Worm (Caenorhabditis elegans) whole organism, early embryonic: ENCODE data around the gene chil-12.
"Not testable (repeated sequence)": the region's sequence is repeated elsewhere in the genome, so short reads cannot be mapped to it uniquely, and the experiment has no call there.

ENCODE experiments used
- B0310.2 ChIP-seq: sonication (generic microtip); optimal IDR thresholded peaks from 2 replicates; lab custom pipeline; 2016; ENCODE audit warnings: mild to moderate bottlenecking, missing genetic modification characterization, missing compliant biosample characterization
- aly-1 ChIP-seq: sonication (generic microtip); optimal IDR thresholded peaks from 2 replicates; lab custom pipeline; 2016; ENCODE audit warnings: missing genetic modification characterization, missing compliant biosample characterization
- ama-1 ChIP-seq: fragments of 150-350 bp; optimal IDR thresholded peaks from 2 replicates; lab custom pipeline; 2014
- ceh-36 ChIP-seq: sonication (generic microtip); optimal IDR thresholded peaks from 2 replicates; lab custom pipeline; 2016; ENCODE audit warnings: missing genetic modification characterization, inconsistent platforms, missing compliant biosample characterization
- ets-7 ChIP-seq: sonication (generic microtip); optimal IDR thresholded peaks from 2 replicates; lab custom pipeline; 2016; ENCODE audit warnings: missing genotype, missing genetic modification characterization, missing compliant biosample characterization
- hmg-4 ChIP-seq: fragments of 200-800 bp; sonication (Bioruptor generic); optimal IDR thresholded peaks from 2 replicates; lab custom pipeline; 2018; ENCODE audit warnings: mild to moderate bottlenecking, missing genetic modification characterization, missing compliant biosample characterization
- hnd-1 ChIP-seq: sonication (generic microtip); optimal IDR thresholded peaks from 2 replicates; lab custom pipeline; 2016; ENCODE audit warnings: missing genetic modification characterization, missing compliant biosample characterization
- sea-1 ChIP-seq: fragments of 200-800 bp; sonication (Bioruptor generic); conservative IDR thresholded peaks from 2 replicates; pipeline ENCODE4 v1.3.6; 2022; ENCODE audit warnings: missing genetic modification characterization, missing compliant biosample characterization
- tra-4 ChIP-seq: sonication (generic microtip); optimal IDR thresholded peaks from 2 replicates; lab custom pipeline; 2017; ENCODE audit warnings: missing genetic modification characterization, missing compliant biosample characterization

ce11 chrV:15256669-15257068 is 15.3 kb downstream of the chil-12 start, which contains the start of gene srsx-39:
- not testable (repeated sequence) for TF ChIP-seq ama-1 (lab: Kevin White, UChicago); sea-1 (GFP tag; lab: Robert Waterston, UW); B0310.2 (tag; lab: Kevin White, UChicago); hnd-1; hmg-4 (GFP tag; lab: Kevin White, UChicago); tra-4 (tag; lab: Kevin White, UChicago); aly-1; ets-7 (tag; lab: Kevin White, UChicago); ceh-36 (tag; lab: Kevin White, UChicago)
